Worm (Caenorhabditis elegans) whole organism, L4/young adult: ENCODE data around the gene mob-2.

Experiments
- W03F9.2 ChIP-seq: fragments of 150-350 bp; optimal IDR thresholded peaks from 2 replicates; lab custom pipeline; 2014; ENCODE audit warnings: missing biosample characterization, missing genetic modification characterization
- dao-5 ChIP-seq: sonication (generic microtip); optimal IDR thresholded peaks from 2 replicates; lab custom pipeline; 2016; ENCODE audit warnings: missing genotype, missing genetic modification characterization, moderate library complexity, missing compliant biosample characterization
- him-1 ChIP-seq: sonication (generic microtip); optimal IDR thresholded peaks from 2 replicates; lab custom pipeline; 2016; ENCODE audit warnings: missing genotype, missing genetic modification reagents, missing genetic modification characterization, missing compliant biosample characterization

Gene mob-2

DNA sequence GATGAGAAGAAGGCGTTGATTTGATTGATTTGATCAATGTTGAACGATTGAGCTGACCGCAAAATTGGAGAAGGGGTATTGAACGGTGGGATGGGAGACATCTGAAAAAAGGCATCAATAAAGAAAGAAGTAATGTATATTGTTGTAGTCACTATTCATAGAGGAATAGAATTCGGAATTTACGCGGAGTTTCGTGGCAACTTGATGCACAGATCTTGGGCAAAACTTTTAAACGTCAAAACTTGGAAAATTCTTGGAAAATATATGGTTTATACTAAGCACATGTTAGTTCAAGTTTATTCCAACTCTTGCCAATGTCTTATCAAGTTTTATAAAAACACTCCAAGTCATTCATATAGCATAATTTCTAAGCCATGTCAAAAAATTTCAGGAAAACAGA is 43.5 kb downstream of the mob-2 start, which contains the start of gene F17H10.4:
TSS of gene F17H10.4 (minus strand) at position 101 of the 400 bp plus-strand sequence.
- TF ChIP-seq W03F9.2 (tag; lab: Kevin White, UChicago) (no peak), dao-5 (tag; lab: Kevin White, UChicago) (no peak), him-1 (tag; lab: Kevin White, UChicago) (no peak)

DNA sequence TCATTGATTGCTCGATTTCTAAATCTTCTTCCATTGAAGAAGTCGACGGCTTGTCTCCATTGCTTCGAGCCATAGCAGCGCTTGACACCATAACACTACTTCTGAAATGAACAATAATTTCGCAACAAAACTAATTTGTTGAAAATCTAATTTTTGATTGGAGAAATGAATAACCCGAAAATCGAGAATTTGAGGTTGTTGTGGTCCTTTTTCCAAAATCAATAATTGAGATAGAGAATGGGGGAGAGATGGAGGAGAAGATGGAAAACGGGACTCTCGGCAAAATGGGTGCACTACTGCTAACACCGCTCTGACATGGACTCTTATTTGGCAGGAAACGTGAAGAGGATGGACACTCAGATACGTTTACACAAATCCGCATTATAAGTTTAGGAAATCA is 47.7 kb downstream of the mob-2 start, which contains the start of gene snx-17:
TSS of gene snx-17 (minus strand) at position 101 of the 400 bp plus-strand sequence.
- TF ChIP-seq dao-5 (tag; lab: Kevin White, UChicago) (no peak), W03F9.2 (tag; lab: Kevin White, UChicago) (no peak), him-1 (tag; lab: Kevin White, UChicago) (no peak)

DNA sequence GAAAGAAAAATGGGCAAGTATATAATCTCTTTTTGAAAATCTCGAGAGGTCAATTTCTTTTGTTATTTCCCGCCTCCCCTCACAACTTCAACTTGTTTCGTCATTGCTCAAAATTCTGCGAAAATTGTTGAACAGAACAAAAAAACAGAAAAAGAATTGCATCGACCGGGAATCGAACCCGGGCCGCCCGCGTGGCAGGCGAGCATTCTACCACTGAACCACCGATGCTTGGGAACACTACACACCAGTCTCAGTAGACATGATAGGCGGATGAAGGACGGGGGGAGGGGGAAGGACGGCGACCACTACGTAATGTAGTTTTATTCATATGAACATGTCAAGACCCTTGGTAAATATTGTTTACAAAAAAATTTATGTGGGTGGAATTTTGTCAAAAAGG is 48.8 kb downstream of the mob-2 start:
- TF ChIP-seq dao-5 (tag; lab: Kevin White, UChicago) (peak; percentile 41), him-1 (tag; lab: Kevin White, UChicago) (no peak), W03F9.2 (tag; lab: Kevin White, UChicago) (no peak)

DNA sequence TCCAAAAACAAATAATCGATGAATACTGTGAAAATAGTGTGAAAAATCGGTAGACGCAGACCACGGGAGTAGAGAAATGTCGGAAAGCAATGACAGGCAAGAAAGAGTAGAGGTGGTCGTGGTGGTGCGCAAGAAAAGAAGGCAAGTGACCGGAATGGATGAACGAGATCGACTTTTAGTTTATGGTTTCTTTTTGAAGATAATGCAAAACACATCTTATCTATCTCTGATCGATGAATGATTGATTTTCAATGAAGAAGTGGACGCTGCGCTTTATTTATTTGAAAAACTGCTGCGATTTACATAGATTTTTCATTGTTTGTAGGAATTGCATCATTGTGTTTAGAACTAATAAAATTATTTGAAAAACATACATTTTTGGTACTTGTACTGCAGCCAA is 50.0 kb downstream of the mob-2 start:
- no peak for TF ChIP-seq W03F9.2 (tag; lab: Kevin White, UChicago)
- TF ChIP-seq him-1 (tag; lab: Kevin White, UChicago) = no peak
- no peak for TF ChIP-seq dao-5 (tag; lab: Kevin White, UChicago)

DNA sequence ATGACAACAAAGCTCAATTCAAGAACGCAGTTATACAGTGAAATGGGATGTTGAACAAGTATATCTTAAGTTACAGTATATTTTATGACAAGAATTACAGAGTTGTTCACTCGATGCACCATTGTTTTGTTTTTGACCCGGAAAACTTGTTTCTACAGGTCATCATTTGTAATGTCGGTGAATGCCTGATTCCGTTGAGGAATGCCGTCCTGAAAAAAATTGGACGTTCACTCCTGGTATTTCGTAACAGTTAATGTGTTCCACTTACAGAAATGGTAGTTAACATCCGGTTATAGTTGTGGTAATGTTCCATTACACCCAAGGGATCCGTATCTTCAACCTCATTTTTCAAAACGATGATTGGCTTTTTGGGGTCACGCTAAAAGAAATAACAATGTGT is 53.5 kb downstream of the mob-2 start:
- no peak for TF ChIP-seq W03F9.2 (tag; lab: Kevin White, UChicago)
- no peak for TF ChIP-seq him-1 (tag; lab: Kevin White, UChicago)

DNA sequence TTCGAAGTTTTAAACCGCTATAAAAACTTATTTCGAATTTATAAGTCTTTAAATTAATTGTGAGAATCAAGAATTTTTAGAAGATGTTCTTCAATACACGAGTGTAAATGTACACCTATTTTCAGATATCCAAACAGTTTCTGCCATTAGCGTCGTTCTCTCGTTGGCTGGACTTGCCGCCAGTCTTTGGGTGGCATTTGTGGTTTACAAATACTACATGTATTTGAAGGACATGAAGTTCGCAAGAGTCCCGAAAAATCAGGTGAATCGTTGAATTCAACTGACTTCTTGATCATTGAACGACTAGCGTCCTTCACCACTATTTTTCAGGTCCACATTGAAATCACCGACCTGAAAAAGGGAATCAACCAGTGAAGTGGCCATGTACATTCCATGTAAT is 54.2 kb downstream of the mob-2 start:
- TF ChIP-seq W03F9.2 (tag; lab: Kevin White, UChicago) (no peak), dao-5 (tag; lab: Kevin White, UChicago) (no peak), him-1 (tag; lab: Kevin White, UChicago) (no peak)

DNA sequence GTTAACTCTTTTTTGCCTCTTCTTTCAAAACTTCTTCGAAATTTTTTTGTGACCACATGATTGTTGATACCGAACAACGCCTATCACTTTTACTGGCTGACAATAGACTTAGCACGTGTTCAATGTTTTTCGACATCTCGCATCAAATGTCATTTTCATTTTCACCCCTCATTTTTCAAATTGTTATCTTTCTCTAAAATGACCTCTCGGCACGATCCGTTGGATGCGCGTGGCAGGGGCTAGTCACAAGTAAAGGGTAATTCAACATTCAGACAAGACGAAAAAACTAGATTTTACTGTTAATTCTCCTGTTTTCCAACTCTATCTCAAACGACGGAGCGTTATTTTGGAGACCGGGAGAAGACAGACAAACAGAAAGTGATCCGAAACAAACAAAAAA is 56.4 kb downstream of the mob-2 start, which contains the start of gene F17H10.2:
TSS of gene F17H10.2 (plus strand) at position 316 of the 400 bp plus-strand sequence.
- TF ChIP-seq him-1 (tag; lab: Kevin White, UChicago) (no peak), W03F9.2 (tag; lab: Kevin White, UChicago) (no peak), dao-5 (tag; lab: Kevin White, UChicago) (no peak)

DNA sequence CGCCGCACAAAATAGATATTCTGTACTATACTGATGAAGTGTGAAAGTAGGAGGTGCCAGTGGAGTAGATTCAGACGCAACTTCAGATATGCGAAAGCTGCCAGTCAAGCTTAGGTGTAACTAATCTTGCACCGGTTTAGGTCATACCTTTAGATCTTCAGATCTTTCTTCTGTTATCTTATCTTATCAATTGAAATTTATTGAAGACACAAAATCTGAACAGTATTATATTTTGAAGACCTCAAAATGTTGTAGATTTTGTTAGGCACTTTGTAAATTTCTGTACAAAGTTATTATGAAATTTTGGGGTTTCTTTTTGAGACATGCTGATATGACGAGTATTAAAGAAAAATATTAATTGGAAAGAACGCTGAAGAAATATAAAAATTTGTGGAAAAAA is 57.2 kb downstream of the mob-2 start:
- no peak for TF ChIP-seq dao-5 (tag; lab: Kevin White, UChicago)
- no peak for TF ChIP-seq him-1 (tag; lab: Kevin White, UChicago)
- no peak for TF ChIP-seq W03F9.2 (tag; lab: Kevin White, UChicago)

DNA sequence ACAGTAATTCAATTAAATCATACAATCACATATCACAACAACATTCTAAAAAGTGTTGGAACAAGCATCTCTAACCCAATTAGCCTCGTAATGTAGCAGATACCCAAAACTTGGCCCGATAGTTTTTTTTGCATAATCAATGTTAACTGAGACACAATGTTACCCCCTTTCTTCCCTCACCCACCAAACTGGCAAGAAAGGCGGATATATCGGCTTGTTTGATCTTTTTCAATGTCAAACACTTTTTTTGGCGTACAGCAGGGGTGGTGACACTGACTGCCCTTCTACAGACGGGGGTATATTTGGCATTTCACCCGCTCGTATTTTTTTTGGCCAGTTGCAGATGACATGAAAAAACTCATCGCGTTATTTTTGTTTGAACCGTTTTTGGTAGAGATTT is 59.9 kb downstream of the mob-2 start:
- TF ChIP-seq dao-5 (tag; lab: Kevin White, UChicago) = no peak
- no peak for TF ChIP-seq him-1 (tag; lab: Kevin White, UChicago)
- no peak for TF ChIP-seq W03F9.2 (tag; lab: Kevin White, UChicago)

DNA sequence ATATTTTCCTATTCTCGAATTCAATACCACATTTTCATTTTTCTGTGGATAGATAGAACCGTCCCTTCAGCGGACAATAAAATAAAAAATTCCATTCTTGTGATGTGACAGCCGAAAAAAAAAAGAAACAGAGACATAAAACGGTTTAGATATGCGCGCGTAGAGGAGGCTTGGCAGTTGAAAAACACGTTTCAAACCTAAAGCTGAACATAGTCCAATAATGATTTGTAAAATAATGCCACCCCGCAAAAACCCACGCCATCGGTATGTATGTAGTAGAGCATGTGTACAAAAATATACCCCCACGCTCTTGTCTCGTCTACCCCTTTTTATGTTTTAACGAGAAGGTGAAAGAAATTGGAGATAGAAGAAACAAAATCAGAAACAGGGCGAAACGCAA is 61.2 kb downstream of the mob-2 start:
- TF ChIP-seq him-1 (tag; lab: Kevin White, UChicago) = no peak
- no peak for TF ChIP-seq dao-5 (tag; lab: Kevin White, UChicago)
- no peak for TF ChIP-seq W03F9.2 (tag; lab: Kevin White, UChicago)

DNA sequence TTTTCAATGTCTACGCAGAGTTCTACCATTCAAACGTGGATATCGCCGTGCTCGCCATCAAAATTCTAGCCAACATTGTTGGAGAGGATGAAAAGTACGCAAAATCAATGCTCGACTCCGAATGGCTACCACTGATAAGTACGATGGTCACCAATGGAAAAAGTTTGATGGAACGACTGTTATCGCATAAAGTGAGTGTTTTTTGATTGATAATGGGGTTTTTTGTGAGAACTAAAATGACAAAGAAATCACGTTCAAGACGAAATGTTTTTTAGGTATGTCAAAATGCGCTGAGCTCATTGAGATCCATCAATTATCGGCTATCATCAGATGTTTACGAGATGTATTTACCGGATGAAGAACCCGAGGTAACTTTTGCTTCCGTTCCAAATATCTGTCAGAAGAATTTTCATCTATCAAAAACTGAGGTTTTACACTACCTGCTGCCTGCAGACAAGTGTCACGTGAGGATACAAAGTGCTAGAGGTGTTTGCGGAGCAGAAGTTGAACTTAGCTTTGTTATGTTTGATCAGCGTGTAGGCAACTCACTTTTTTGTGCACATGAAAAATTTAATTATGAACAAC is 63.6 kb downstream of the mob-2 start:
- no peak for TF ChIP-seq W03F9.2 (tag; lab: Kevin White, UChicago)
- no peak for TF ChIP-seq him-1 (tag; lab: Kevin White, UChicago)

DNA sequence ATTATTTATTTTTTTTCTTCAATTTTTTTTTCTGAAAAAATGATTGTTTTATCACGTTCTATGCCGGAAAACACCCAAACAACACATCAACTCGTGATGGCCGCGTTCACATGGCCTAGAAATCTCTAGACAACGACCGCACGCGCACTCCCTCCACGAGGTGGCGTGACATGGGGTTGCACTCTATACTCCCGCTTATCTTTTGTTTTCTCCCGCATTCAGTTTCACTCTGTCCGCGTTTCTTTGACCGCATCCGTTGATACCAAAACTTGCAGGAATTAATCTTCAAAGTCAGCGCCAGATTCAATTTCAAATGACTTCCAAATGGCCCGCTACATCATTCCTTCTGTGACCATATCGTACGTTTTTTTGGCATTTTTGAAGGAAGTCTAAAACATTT is 64.9 kb downstream of the mob-2 start, which contains the start of gene F17H10.1:
TSS of gene F17H10.1 (plus strand) at position 276 of the 400 bp plus-strand sequence.
- no peak for TF ChIP-seq him-1 (tag; lab: Kevin White, UChicago)
- no peak for TF ChIP-seq W03F9.2 (tag; lab: Kevin White, UChicago)
- TF ChIP-seq dao-5 (tag; lab: Kevin White, UChicago) = no peak

DNA sequence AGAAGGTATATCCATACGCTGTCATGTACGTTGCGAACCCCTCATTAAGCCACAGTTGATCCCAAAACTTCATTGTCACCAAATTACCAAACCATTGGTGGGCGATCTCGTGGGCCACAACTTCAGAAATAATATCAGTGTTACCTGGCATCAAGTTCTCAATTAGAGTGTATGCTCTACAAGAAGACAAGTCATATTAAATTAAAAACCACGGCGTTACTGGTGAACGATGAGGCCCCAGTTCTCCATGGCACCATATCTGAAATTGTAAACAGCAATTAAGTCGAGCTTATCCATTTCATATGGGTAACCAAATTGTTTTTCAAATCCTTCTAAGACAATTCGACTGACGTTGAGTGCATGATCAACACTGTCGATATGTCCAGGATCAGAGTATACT is 67.0 kb downstream of the mob-2 start:
- TF ChIP-seq W03F9.2 (tag; lab: Kevin White, UChicago) = no peak
- TF ChIP-seq him-1 (tag; lab: Kevin White, UChicago) = no peak
- TF ChIP-seq dao-5 (tag; lab: Kevin White, UChicago) = no peak
